Worm (Caenorhabditis elegans) whole organism, L2 larva: ENCODE results near the gene ZK899.2.

Experiments used
- F13H6.1 ChIP-seq: sonication (generic microtip); optimal IDR thresholded peaks from 2 replicates; lab custom pipeline; 2016; ENCODE audit warnings: missing genetic modification characterization, missing compliant biosample characterization
- Y55F3AM.14 ChIP-seq: fragments of 200-800 bp; sonication (Bioruptor generic); optimal IDR thresholded peaks from 2 replicates; lab custom pipeline; 2018; ENCODE audit warnings: mild to moderate bottlenecking, missing genetic modification characterization, missing compliant biosample characterization
- ama-1 ChIP-seq: fragments of 150-350 bp; optimal IDR thresholded peaks from 2 replicates; lab custom pipeline; 2018; ENCODE audit warnings: inconsistent platforms
- ceh-82 ChIP-seq: fragments of 150-350 bp; optimal IDR thresholded peaks from 2 replicates; lab custom pipeline; 2014; ENCODE audit warnings: missing biosample characterization, missing genetic modification characterization
- crh-2 ChIP-seq: sonication (generic microtip); optimal IDR thresholded peaks from 2 replicates; lab custom pipeline; 2017; ENCODE audit warnings: missing biosample characterization, missing genetic modification characterization
- nhr-11 ChIP-seq: fragments of 150-350 bp; optimal IDR thresholded peaks from 2 replicates; lab custom pipeline; 2014; ENCODE audit warnings: missing biosample characterization, missing genetic modification characterization
- nhr-23 ChIP-seq: fragments of 150-350 bp; optimal IDR thresholded peaks from 2 replicates; lab custom pipeline; 2014; ENCODE audit warnings: missing biosample characterization, missing genetic modification reagents, missing genetic modification characterization
- nhr-237 ChIP-seq: fragments of 150-350 bp; optimal IDR thresholded peaks from 2 replicates; lab custom pipeline; 2014; ENCODE audit warnings: missing biosample characterization, missing genetic modification characterization
- nhr-6 ChIP-seq: fragments of 150-350 bp; optimal IDR thresholded peaks from 2 replicates; lab custom pipeline; 2014; ENCODE audit warnings: missing biosample characterization, missing genetic modification characterization
- nhr-77 ChIP-seq: fragments of 150-350 bp; optimal IDR thresholded peaks from 2 replicates; lab custom pipeline; 2014; ENCODE audit warnings: missing biosample characterization, missing genetic modification characterization
- sem-4 ChIP-seq: fragments of 150-350 bp; optimal IDR thresholded peaks from 2 replicates; lab custom pipeline; 2014; ENCODE audit warnings: missing biosample characterization, missing genetic modification reagents, missing genetic modification characterization
- skn-1 ChIP-seq: sonication (generic microtip); optimal IDR thresholded peaks from 2 replicates; lab custom pipeline; 2017; ENCODE audit warnings: missing biosample characterization, missing genetic modification characterization
- unc-55 ChIP-seq: fragments of 150-350 bp; sonication (generic microtip); optimal IDR thresholded peaks from 3 replicates; lab custom pipeline; 2014; ENCODE audit warnings: missing biosample characterization, missing genetic modification reagents, missing genetic modification characterization

DNA sequence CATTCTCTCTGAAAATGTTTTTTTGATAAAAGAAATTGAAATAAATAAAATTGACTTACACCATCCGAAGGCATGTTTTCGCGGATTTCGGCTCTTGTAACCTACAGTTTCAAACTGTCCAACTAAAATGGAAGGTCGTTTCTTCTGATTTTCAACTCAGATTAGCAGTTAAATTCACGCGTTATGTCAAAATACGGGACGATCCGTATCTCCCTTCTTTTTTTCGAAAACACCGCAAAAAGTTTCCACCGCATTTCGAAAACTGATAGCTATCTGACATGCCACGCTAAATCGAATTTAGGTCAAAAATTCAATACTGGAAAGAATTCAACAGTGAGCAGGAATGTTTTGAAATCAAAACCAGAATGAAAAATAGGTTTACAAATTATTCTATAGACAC is 6.3 kb upstream of the ZK899.2 start, which contains the start of gene tba-8:
- TF ChIP-seq skn-1 (tag; lab: Kevin White, UChicago), result no peak
- TF ChIP-seq nhr-237, result no peak
- TF ChIP-seq ceh-82 (tag; lab: Kevin White, UChicago), result no peak
- TF ChIP-seq F13H6.1 (tag; lab: Kevin White, UChicago), result no peak
- no peak for TF ChIP-seq nhr-77 (tag; lab: Kevin White, UChicago)
- no peak for TF ChIP-seq ama-1 (lab: Kevin White, UChicago)
- TF ChIP-seq nhr-6, result no peak
- no peak for TF ChIP-seq nhr-23 (tag; lab: Kevin White, UChicago)
- no peak for TF ChIP-seq sem-4 (tag; lab: Kevin White, UChicago)
- TF ChIP-seq crh-2, result no peak
- TF ChIP-seq Y55F3AM.14 (GFP tag; lab: Kevin White, UChicago), result no peak
- no peak for TF ChIP-seq nhr-11 (tag; lab: Kevin White, UChicago)
- TF ChIP-seq unc-55 (GFP tag; lab: Kevin White, UChicago), result no peak
